Worm (Caenorhabditis elegans) whole organism, young adult: Measurements from ENCODE around the gene F35C11.3.

Source experiments
- B0261.1 ChIP-seq: sonication (generic microtip); optimal IDR thresholded peaks from 2 replicates; lab custom pipeline; 2016; ENCODE audit warnings: mild to moderate bottlenecking, missing genetic modification characterization, moderate library complexity, missing compliant biosample characterization
- B0336.3 ChIP-seq: fragments of 200-800 bp; sonication (Bioruptor generic); IDR thresholded peaks from 2 replicates; pipeline ENCODE4 v1.3.6; 2022; ENCODE audit warnings: missing genetic modification characterization, missing compliant biosample characterization
- C06A6.2 ChIP-seq: fragments of 200-800 bp; sonication (Bioruptor generic); conservative IDR thresholded peaks from 2 replicates; pipeline ENCODE4 v1.3.6; 2022; ENCODE audit warnings: missing genetic modification characterization, missing compliant biosample characterization
- C17E4.6 ChIP-seq: fragments of 200-800 bp; sonication (Bioruptor generic); IDR thresholded peaks from 2 replicates; pipeline ENCODE4 v1.3.6; 2022; ENCODE audit warnings: missing genetic modification reagents, missing genetic modification characterization, missing compliant biosample characterization
- D2030.7 ChIP-seq: fragments of 200-800 bp; sonication (Bioruptor generic); IDR thresholded peaks from 2 replicates; pipeline ENCODE4 v1.3.6; 2022; ENCODE audit warnings: missing genetic modification reagents, missing genetic modification characterization, missing compliant biosample characterization
- F23B12.7 ChIP-seq: sonication (generic microtip); optimal IDR thresholded peaks from 2 replicates; lab custom pipeline; 2017; ENCODE audit warnings: missing genetic modification characterization, mild to moderate bottlenecking, missing compliant biosample characterization, antibody characterized with exemption, moderate library complexity; ENCODE audit not compliant: insufficient read depth
- F33H1.4 ChIP-seq: fragments of 200-800 bp; sonication (Bioruptor generic); IDR thresholded peaks from 2 replicates; pipeline ENCODE4 v1.3.6; 2022; ENCODE audit warnings: missing genetic modification reagents, missing genetic modification characterization, missing compliant biosample characterization
- F37B4.10 ChIP-seq: fragments of 200-800 bp; sonication (Bioruptor generic); IDR thresholded peaks from 2 replicates; pipeline ENCODE4 v1.3.6; 2022; ENCODE audit warnings: missing genetic modification characterization, missing compliant biosample characterization
- F57C9.4 ChIP-seq: sonication (generic microtip); optimal IDR thresholded peaks from 2 replicates; lab custom pipeline; 2017; ENCODE audit warnings: mild to moderate bottlenecking, missing genetic modification characterization, missing compliant biosample characterization
- K12H6.12 ChIP-seq: fragments of 200-800 bp; sonication (Bioruptor generic); optimal IDR thresholded peaks from 2 replicates; lab custom pipeline; 2018; ENCODE audit warnings: mild to moderate bottlenecking, missing genetic modification characterization, missing compliant biosample characterization
- Y56A3A.18 ChIP-seq: fragments of 200-800 bp; sonication (Bioruptor generic); IDR thresholded peaks from 2 replicates; pipeline ENCODE4 v1.3.6; 2022; ENCODE audit warnings: missing genetic modification reagents, missing genetic modification characterization, missing compliant biosample characterization
- aptf-3 ChIP-seq: fragments of 200-800 bp; sonication (Bioruptor generic); IDR thresholded peaks from 2 replicates; pipeline ENCODE4 v1.3.6; 2022; ENCODE audit warnings: missing genetic modification characterization, missing compliant biosample characterization
- attf-3 ChIP-seq: fragments of 200-800 bp; sonication (Bioruptor generic); conservative IDR thresholded peaks from 2 replicates; pipeline ENCODE4 v1.3.6; 2022; ENCODE audit warnings: missing genetic modification reagents, missing genetic modification characterization, missing compliant biosample characterization
- attf-5 ChIP-seq: fragments of 200-800 bp; sonication (Bioruptor generic); optimal IDR thresholded peaks from 2 replicates; lab custom pipeline; 2018; ENCODE audit warnings: mild to moderate bottlenecking, missing genetic modification characterization, missing compliant biosample characterization
- attf-6 ChIP-seq: fragments of 200-800 bp; sonication (Bioruptor generic); IDR thresholded peaks from 2 replicates; pipeline ENCODE4 v1.3.6; 2022; ENCODE audit warnings: missing genetic modification reagents, missing genetic modification characterization, missing compliant biosample characterization
- cebp-1 ChIP-seq, 2 experiments: fragments of 200-800 bp in 1 of 2; sonication (Bioruptor generic) in 1 of 2; sonication (generic microtip) in 1 of 2; IDR thresholded peaks in 1 of 2; optimal IDR thresholded peaks in 1 of 2; 2 replicates each; pipeline versions ENCODE4 v1.3.6 to Lab custom; 2017 to 2022; ENCODE audit warnings: missing compliant biosample characterization in 2 of 2, missing genetic modification characterization in 2 of 2, mild to moderate bottlenecking in 1 of 2, missing genetic modification reagents in 1 of 2, moderate library complexity in 1 of 2
- cebp-2 ChIP-seq: fragments of 200-800 bp; sonication (Bioruptor generic); IDR thresholded peaks from 2 replicates; pipeline ENCODE4 v1.3.6; 2022; ENCODE audit warnings: missing genetic modification characterization, missing compliant biosample characterization
- ceh-91 ChIP-seq: fragments of 200-800 bp; sonication (Bioruptor generic); IDR thresholded peaks from 2 replicates; pipeline ENCODE4 v1.3.6; 2022; ENCODE audit warnings: missing genetic modification reagents, missing genetic modification characterization, missing compliant biosample characterization
- dpff-1 ChIP-seq: sonication (generic microtip); optimal IDR thresholded peaks from 2 replicates; lab custom pipeline; 2017; ENCODE audit warnings: mild to moderate bottlenecking, missing genetic modification characterization, missing compliant biosample characterization
- dpl-1 ChIP-seq: fragments of 150-350 bp; optimal IDR thresholded peaks from 2 replicates; lab custom pipeline; 2014; ENCODE audit warnings: missing biosample characterization, missing genetic modification reagents, missing genetic modification characterization
- efl-1 ChIP-seq: fragments of 150-350 bp; optimal IDR thresholded peaks from 2 replicates; lab custom pipeline; 2014; ENCODE audit warnings: missing biosample characterization, missing genetic modification reagents, missing genetic modification characterization
- egl-18 ChIP-seq: fragments of 200-800 bp; sonication (Bioruptor generic); IDR thresholded peaks from 2 replicates; pipeline ENCODE4 v1.3.6; 2022; ENCODE audit warnings: missing genetic modification reagents, missing genetic modification characterization, missing compliant biosample characterization
- hlh-12 ChIP-seq: sonication (generic microtip); optimal IDR thresholded peaks from 2 replicates; lab custom pipeline; 2016; ENCODE audit warnings: missing genetic modification characterization, missing compliant biosample characterization
- hlh-26 ChIP-seq: fragments of 200-800 bp; sonication (Bioruptor generic); conservative IDR thresholded peaks from 2 replicates; pipeline ENCODE4 v1.3.6; 2022; ENCODE audit warnings: missing genetic modification reagents, missing genetic modification characterization, missing compliant biosample characterization
- hmg-20 ChIP-seq: fragments of 200-800 bp; sonication (Bioruptor generic); IDR thresholded peaks from 2 replicates; pipeline ENCODE4 v1.3.6; 2022; ENCODE audit warnings: missing genetic modification reagents, missing genetic modification characterization, missing compliant biosample characterization
- hsf-1 ChIP-seq: fragments of 200-800 bp; sonication (Bioruptor generic); IDR thresholded peaks from 2 replicates; pipeline ENCODE4 v1.3.6; 2022; ENCODE audit warnings: missing genetic modification reagents, missing genetic modification characterization, missing compliant biosample characterization
- let-607 ChIP-seq, 2 experiments: fragments of 200-800 bp in 1 of 2; sonication (Bioruptor generic) in 1 of 2; sonication (generic microtip) in 1 of 2; optimal IDR thresholded peaks; 2 replicates each; lab custom pipeline; 2016 to 2018; ENCODE audit warnings: mild to moderate bottlenecking in 2 of 2, missing compliant biosample characterization in 2 of 2, missing genetic modification characterization in 2 of 2, moderate library complexity in 2 of 2, missing genotype in 1 of 2
- lin-26 ChIP-seq: fragments of 200-800 bp; sonication (Bioruptor generic); IDR thresholded peaks from 2 replicates; pipeline ENCODE4 v1.3.6; 2022; ENCODE audit warnings: missing genetic modification reagents, missing genetic modification characterization, missing compliant biosample characterization
- lsl-1 ChIP-seq: fragments of 200-800 bp; sonication (Bioruptor generic); optimal IDR thresholded peaks from 2 replicates; lab custom pipeline; 2018; ENCODE audit warnings: mild to moderate bottlenecking, missing genetic modification characterization, moderate library complexity, missing compliant biosample characterization
- madf-6 ChIP-seq: fragments of 200-800 bp; sonication (Bioruptor generic); IDR thresholded peaks from 2 replicates; pipeline ENCODE4 v1.3.6; 2022; ENCODE audit warnings: missing genetic modification reagents, missing genetic modification characterization, missing compliant biosample characterization
- nhr-179 ChIP-seq: sonication (generic microtip); optimal IDR thresholded peaks from 2 replicates; lab custom pipeline; 2016; ENCODE audit warnings: mild to moderate bottlenecking, missing genetic modification characterization, missing compliant biosample characterization
- rcor-1 ChIP-seq: fragments of 200-800 bp; sonication (Bioruptor generic); IDR thresholded peaks from 2 replicates; pipeline ENCODE4 v1.3.6; 2022; ENCODE audit warnings: missing genetic modification reagents, missing genetic modification characterization, missing compliant biosample characterization
- rec-8 ChIP-seq, 2 experiments: sonication (generic microtip); optimal IDR thresholded peaks; 2 replicates each; lab custom pipeline; 2016; ENCODE audit warnings: mild to moderate bottlenecking in 2 of 2, missing genetic modification characterization in 2 of 2, missing genetic modification reagents in 2 of 2, missing genotype in 2 of 2, missing biosample characterization in 1 of 2, missing compliant biosample characterization in 1 of 2, moderate library complexity in 1 of 2
- snpc-1.1 ChIP-seq: sonication (generic microtip); optimal IDR thresholded peaks from 2 replicates; lab custom pipeline; 2017; ENCODE audit warnings: missing genetic modification characterization, mild to moderate bottlenecking, missing compliant biosample characterization, antibody characterized with exemption, moderate library complexity, missing genotype, missing genetic modification reagents; ENCODE audit not compliant: insufficient read depth
- tbp1 ChIP-seq: fragments of 200-800 bp; sonication (Bioruptor generic); optimal IDR thresholded peaks from 2 replicates; lab custom pipeline; 2018; ENCODE audit warnings: mild to moderate bottlenecking, missing genetic modification characterization, missing compliant biosample characterization
- ztf-26 ChIP-seq: sonication (generic microtip); optimal IDR thresholded peaks from 2 replicates; lab custom pipeline; 2017; ENCODE audit warnings: missing genetic modification characterization, missing compliant biosample characterization

F35C11.3 gene

ce11 chrII:8278415-8278814 lies 31.8 kb downstream of the F35C11.3 start, which contains the start of the genes mrpl-10 and clec-142:
mrpl-10 (minus strand) TSS chrII:8278515.
clec-142 (plus strand) TSS chrII:8278678.
- TF ChIP-seq efl-1 (no peak), let-607 (tag; optimal IDR thresholded peaks at IDR 0.05; lab: Kevin White, UChicago) (no peak), ztf-26 (tag; lab: Kevin White, UChicago) (no peak), hmg-20 (no peak), C06A6.2 (GFP tag; lab: Robert Waterston, UW) (no peak), hlh-12 (tag; lab: Kevin White, UChicago) (no peak), aptf-3 (no peak), ceh-91 (GFP tag; lab: Robert Waterston, UW) (no peak), snpc-1.1 (no peak), hsf-1 (GFP tag; lab: Robert Waterston, UW) (no peak), hlh-26 (GFP tag; lab: Robert Waterston, UW) (no peak), dpff-1 (tag; lab: Kevin White, UChicago) (no peak), F57C9.4 (tag; lab: Kevin White, UChicago) (no peak), C17E4.6 (GFP tag; lab: Robert Waterston, UW) (no peak)

ce11 chrII:8283158-8283717 lies 36.7 kb downstream of the F35C11.3 start, which contains the start of the genes nst-1 and cct-4:
nst-1 (minus strand) TSS chrII:8283208.
cct-4 (plus strand) TSS chrII:8283667.
- TF ChIP-seq madf-6 (peak; percentile 60; the same call in 1 of the 2 replicates), F23B12.7 (peak; percentile 11), Y56A3A.18 (GFP tag; lab: Robert Waterston, UW) (no peak), C17E4.6 (GFP tag; lab: Robert Waterston, UW) (no peak), hsf-1 (GFP tag; lab: Robert Waterston, UW) (peak; percentile 83; the same call in 1 of the 2 replicates), efl-1 (peak; percentile 33), attf-5 (no peak), nhr-179 (tag; lab: Kevin White, UChicago) (no peak), B0261.1 (no peak), lsl-1 (GFP tag; lab: Kevin White, UChicago) (peak; percentile 3), dpl-1 (peak; percentile 61), tbp1 (GFP tag; lab: Kevin White, UChicago) (no peak), K12H6.12 (tag; lab: Kevin White, UChicago) (no peak), attf-3 (GFP tag; lab: Robert Waterston, UW) (no peak), F33H1.4 (GFP tag; lab: Robert Waterston, UW) (peak; percentile 75), attf-6 (GFP tag; lab: Robert Waterston, UW) (no peak), D2030.7 (GFP tag; lab: Robert Waterston, UW) (no peak), cebp-2 (GFP tag; lab: Robert Waterston, UW) (no peak), lin-26 (GFP tag; lab: Robert Waterston, UW) (no peak), ceh-91 (GFP tag; lab: Robert Waterston, UW) (0 out of 2 replicates have a peak, but pooled peaks have one; percentile 33), rcor-1 (GFP tag; lab: Robert Waterston, UW) (no peak), rec-8 (tag; optimal IDR thresholded peaks at IDR 0.05; lab: Kevin White, UChicago) (no peak), cebp-1 (GFP tag; IDR thresholded peaks at IDR 0.05; lab: Robert Waterston, UW) (no peak), cebp-1 (tag; optimal IDR thresholded peaks at IDR 0.05; lab: Kevin White, UChicago) (peak; percentile 13), B0336.3 (GFP tag; lab: Robert Waterston, UW) (no peak), hmg-20 (no peak), F37B4.10 (GFP tag; lab: Robert Waterston, UW) (no peak), egl-18 (GFP tag; lab: Robert Waterston, UW) (no peak)
